Worm (Caenorhabditis elegans) whole organism, L4 larva: ENCODE data around the gene msp-152.

Experiments used
- D1046.2 ChIP-seq: fragments of 200-800 bp; sonication (Bioruptor generic); IDR thresholded peaks from 2 replicates; pipeline ENCODE4 v1.3.6; 2022; ENCODE audit warnings: missing genetic modification characterization, missing compliant biosample characterization
- F49E8.2 ChIP-seq: sonication (generic microtip); optimal IDR thresholded peaks from 2 replicates; lab custom pipeline; 2016; ENCODE audit warnings: missing compliant biosample characterization, mild to moderate bottlenecking, missing genetic modification characterization, borderline replicate concordance
- R02D3.7 ChIP-seq: fragments of 150-350 bp; sonication (generic microtip); optimal IDR thresholded peaks from 3 replicates; lab custom pipeline; 2014; ENCODE audit warnings: missing biosample characterization, missing genetic modification characterization
- T20F7.1 ChIP-seq: fragments of 200-800 bp; sonication (Bioruptor generic); optimal IDR thresholded peaks from 2 replicates; lab custom pipeline; 2018; ENCODE audit warnings: mild to moderate bottlenecking, missing genetic modification characterization, missing compliant biosample characterization
- Y105C5A.15 ChIP-seq: fragments of 200-800 bp; sonication (Bioruptor generic); IDR thresholded peaks from 2 replicates; pipeline ENCODE4 v1.3.6; 2022; ENCODE audit warnings: missing genetic modification characterization, missing compliant biosample characterization
- Y75B8A.6 ChIP-seq: fragments of 200-800 bp; sonication (Bioruptor generic); IDR thresholded peaks from 2 replicates; pipeline ENCODE4 v1.3.6; 2022; ENCODE audit warnings: missing genetic modification reagents, missing genetic modification characterization, missing compliant biosample characterization
- aha-1 ChIP-seq: fragments of 150-350 bp; peaks from one replicate; lab custom pipeline; 2014; ENCODE audit warnings: missing biosample characterization, missing genetic modification characterization
- ceh-20 ChIP-seq: fragments of 200-800 bp; sonication (Bioruptor generic); IDR thresholded peaks from 2 replicates; pipeline ENCODE4 v1.3.6; 2022; ENCODE audit warnings: missing genetic modification reagents, missing genetic modification characterization, missing compliant biosample characterization
- cey-2 ChIP-seq: sonication (generic microtip); optimal IDR thresholded peaks from 3 replicates; lab custom pipeline; 2017; ENCODE audit warnings: missing genetic modification characterization, mild to moderate bottlenecking, missing compliant biosample characterization, antibody characterized with exemption, borderline replicate concordance; ENCODE audit not compliant: insufficient read depth
- ctbp-1 ChIP-seq: fragments of 200-800 bp; sonication (Bioruptor generic); IDR thresholded peaks from 2 replicates; pipeline ENCODE4 v1.3.6; 2022; ENCODE audit warnings: missing genetic modification reagents, missing genetic modification characterization, missing compliant biosample characterization
- daf-16 ChIP-seq, 3 experiments: sonication (generic microtip); optimal IDR thresholded peaks; 2 replicates each; lab custom pipeline; 2016 to 2017; ENCODE audit warnings: missing genetic modification characterization in 3 of 3, missing genetic modification reagents in 3 of 3, mild to moderate bottlenecking in 2 of 3, missing compliant biosample characterization in 2 of 3, missing biosample characterization in 1 of 3, moderate library complexity in 1 of 3
- daf-19 ChIP-seq: fragments of 200-800 bp; sonication (Bioruptor generic); conservative IDR thresholded peaks from 2 replicates; pipeline ENCODE4 v1.3.6; 2022; ENCODE audit warnings: missing genetic modification characterization, missing compliant biosample characterization
- dmd-6 ChIP-seq: fragments of 200-800 bp; sonication (Bioruptor generic); IDR thresholded peaks from 2 replicates; pipeline ENCODE4 v1.3.6; 2022; ENCODE audit warnings: missing genetic modification reagents, missing genetic modification characterization, missing compliant biosample characterization
- dmd-8 ChIP-seq: fragments of 200-800 bp; sonication (Bioruptor generic); IDR thresholded peaks from 2 replicates; pipeline ENCODE4 v1.3.6; 2022; ENCODE audit warnings: missing genetic modification characterization, missing compliant biosample characterization
- dmd-9 ChIP-seq: fragments of 200-800 bp; sonication (Bioruptor generic); IDR thresholded peaks from 2 replicates; pipeline ENCODE4 v1.3.6; 2022; ENCODE audit warnings: missing genetic modification reagents, missing genetic modification characterization, missing compliant biosample characterization
- egl-27 ChIP-seq: sonication (generic microtip); optimal IDR thresholded peaks from 3 replicates; lab custom pipeline; 2017; ENCODE audit warnings: missing biosample characterization, missing genetic modification reagents, missing genetic modification characterization
- gei-8 ChIP-seq: fragments of 200-800 bp; sonication (Bioruptor generic); optimal IDR thresholded peaks from 2 replicates; lab custom pipeline; 2018; ENCODE audit warnings: mild to moderate bottlenecking, missing genetic modification characterization, missing compliant biosample characterization
- lin-15B ChIP-seq: fragments of 150-350 bp; sonication (generic microtip); optimal IDR thresholded peaks from 3 replicates; lab custom pipeline; 2014; ENCODE audit warnings: missing biosample characterization, missing genetic modification characterization
- lin-29 ChIP-seq: fragments of 200-800 bp; sonication (Bioruptor generic); IDR thresholded peaks from 2 replicates; pipeline ENCODE4 v1.3.6; 2022; ENCODE audit warnings: missing genetic modification reagents, missing genetic modification characterization, missing compliant biosample characterization
- lin-39 ChIP-seq: fragments of 150-350 bp; optimal IDR thresholded peaks from 2 replicates; lab custom pipeline; 2014; ENCODE audit warnings: missing biosample characterization, missing genetic modification reagents, missing genetic modification characterization
- lsy-2 ChIP-seq, 2 experiments: fragments of 150-350 bp in 1 of 2; sonication (generic microtip) in 1 of 2; optimal IDR thresholded peaks; 2 replicates each; lab custom pipeline; 2014 to 2017; ENCODE audit warnings: missing biosample characterization in 2 of 2, missing genetic modification characterization in 2 of 2
- madf-9 ChIP-seq: fragments of 200-800 bp; sonication (Bioruptor generic); conservative IDR thresholded peaks from 2 replicates; pipeline ENCODE4 v1.3.6; 2022; ENCODE audit warnings: missing genetic modification reagents, missing genetic modification characterization, missing compliant biosample characterization
- mdl-1 ChIP-seq, 2 experiments: fragments of 150-350 bp in 1 of 2; sonication (generic microtip) in 1 of 2; optimal IDR thresholded peaks; 2 replicates each; lab custom pipeline; 2014 to 2017; ENCODE audit warnings: missing biosample characterization in 2 of 2, missing genetic modification characterization in 2 of 2
- mdt-29 ChIP-seq: fragments of 200-800 bp; sonication (Bioruptor generic); IDR thresholded peaks from 2 replicates; pipeline ENCODE4 v1.3.6; 2022; ENCODE audit warnings: missing genetic modification reagents, missing genetic modification characterization, missing compliant biosample characterization
- mxl-3 ChIP-seq: fragments of 200-800 bp; sonication (Bioruptor generic); optimal IDR thresholded peaks from 2 replicates; lab custom pipeline; 2018; ENCODE audit warnings: mild to moderate bottlenecking, missing genetic modification characterization, missing compliant biosample characterization
- nhr-11 ChIP-seq: fragments of 150-350 bp; optimal IDR thresholded peaks from 2 replicates; lab custom pipeline; 2014; ENCODE audit warnings: missing biosample characterization, missing genetic modification characterization
- nhr-111 ChIP-seq: fragments of 200-800 bp; sonication (Bioruptor generic); optimal IDR thresholded peaks from 2 replicates; lab custom pipeline; 2018; ENCODE audit warnings: mild to moderate bottlenecking, missing genetic modification characterization, missing compliant biosample characterization
- nhr-48 ChIP-seq: sonication (generic microtip); optimal IDR thresholded peaks from 2 replicates; lab custom pipeline; 2016; ENCODE audit warnings: mild to moderate bottlenecking, missing genetic modification characterization, missing compliant biosample characterization
- nhr-6 ChIP-seq: fragments of 150-350 bp; optimal IDR thresholded peaks from 2 replicates; lab custom pipeline; 2014; ENCODE audit warnings: missing biosample characterization, missing genetic modification characterization
- nhr-76 ChIP-seq: fragments of 150-350 bp; optimal IDR thresholded peaks from 2 replicates; lab custom pipeline; 2014; ENCODE audit warnings: missing biosample characterization, missing genetic modification characterization
- nhr-77 ChIP-seq: fragments of 150-350 bp; optimal IDR thresholded peaks from 2 replicates; lab custom pipeline; 2014; ENCODE audit warnings: missing biosample characterization, missing genetic modification characterization
- rbr-2 ChIP-seq: sonication (generic microtip); optimal IDR thresholded peaks from 2 replicates; lab custom pipeline; 2016; ENCODE audit warnings: missing genotype, missing genetic modification characterization, missing compliant biosample characterization
- saeg-2 ChIP-seq: fragments of 200-800 bp; sonication (Bioruptor generic); IDR thresholded peaks from 2 replicates; pipeline ENCODE4 v1.3.6; 2022; ENCODE audit warnings: missing genetic modification reagents, missing genetic modification characterization, missing compliant biosample characterization
- spr-1 ChIP-seq: sonication (generic microtip); optimal IDR thresholded peaks from 2 replicates; lab custom pipeline; 2016; ENCODE audit warnings: mild to moderate bottlenecking, missing genetic modification characterization, missing compliant biosample characterization
- tra-1 ChIP-seq: fragments of 200-800 bp; sonication (Bioruptor generic); IDR thresholded peaks from 2 replicates; pipeline ENCODE4 v1.3.6; 2022; ENCODE audit warnings: missing genetic modification reagents, missing genetic modification characterization, missing compliant biosample characterization
- unc-130 ChIP-seq: sonication (generic microtip); optimal IDR thresholded peaks from 2 replicates; lab custom pipeline; 2016; ENCODE audit warnings: missing genetic modification reagents, missing genetic modification characterization, missing compliant biosample characterization
- zag-1 ChIP-seq: fragments of 150-350 bp; optimal IDR thresholded peaks from 2 replicates; lab custom pipeline; 2014; ENCODE audit warnings: missing biosample characterization, missing genetic modification characterization
- zfp-2 ChIP-seq: sonication (generic microtip); optimal IDR thresholded peaks from 2 replicates; lab custom pipeline; 2016; ENCODE audit warnings: mild to moderate bottlenecking, missing genetic modification characterization, missing compliant biosample characterization
- zfp-3 ChIP-seq: fragments of 200-800 bp; sonication (Bioruptor generic); conservative IDR thresholded peaks from 2 replicates; pipeline ENCODE4 v1.3.6; 2022; ENCODE audit warnings: missing genetic modification reagents, missing genetic modification characterization, missing compliant biosample characterization
- zip-2 ChIP-seq: fragments of 150-350 bp; optimal IDR thresholded peaks from 2 replicates; lab custom pipeline; 2014; ENCODE audit warnings: missing biosample characterization, missing genetic modification characterization

msp-152 gene

ce11 chrII:4908160-4908559, 24.7 kb upstream of the msp-152 start (continued):
- TF ChIP-seq nhr-111 (GFP tag; lab: Kevin White, UChicago) (no peak), zip-2 (tag; lab: Kevin White, UChicago) (no peak), dmd-6 (GFP tag; lab: Robert Waterston, UW) (0 out of 2 replicates have a peak, but pooled peaks have one; percentile 13), nhr-76 (no peak), saeg-2 (GFP tag; lab: Robert Waterston, UW) (no peak), lin-15B (no peak), daf-16 (GFP tag; optimal IDR thresholded peaks at IDR 0.05; lab: Kevin White, UChicago) (no peak), daf-16 (tag; optimal IDR thresholded peaks at IDR 0.05; lab: Kevin White, UChicago) (no peak), aha-1 (tag; lab: Kevin White, UChicago) (peak; percentile 37), unc-130 (GFP tag; lab: Kevin White, UChicago) (no peak), egl-27 (tag; lab: Kevin White, UChicago) (no peak), nhr-77 (tag; lab: Kevin White, UChicago) (no peak), Y75B8A.6 (no peak), mdt-29 (no peak), ceh-20 (GFP tag; lab: Robert Waterston, UW) (peak; percentile 14; the same call in 1 of the 2 replicates), daf-19 (GFP tag; lab: Robert Waterston, UW) (no peak), nhr-48 (tag; lab: Kevin White, UChicago) (no peak), zag-1 (no peak), nhr-11 (tag; lab: Kevin White, UChicago) (no peak), mxl-3 (GFP tag; lab: Kevin White, UChicago) (peak; percentile 24), D1046.2 (no peak), mdl-1 (tag; optimal IDR thresholded peaks at IDR 0.05; lab: Kevin White, UChicago) (peak in 1 of 2 experiments; percentile 22), nhr-6 (tag; lab: Kevin White, UChicago) (no peak), madf-9 (no peak), spr-1 (no peak), ctbp-1 (0 out of 2 replicates have a peak, but pooled peaks have one; percentile 48), zfp-3 (GFP tag; lab: Robert Waterston, UW) (no peak), dmd-9 (GFP tag; lab: Robert Waterston, UW) (no peak), zfp-2 (tag; lab: Kevin White, UChicago) (no peak), T20F7.1 (GFP tag; lab: Kevin White, UChicago) (no peak), lin-29 (no peak), lin-39 (no peak), rbr-2 (tag; lab: Kevin White, UChicago) (no peak), tra-1 (no peak), Y105C5A.15 (GFP tag; lab: Robert Waterston, UW) (no peak)

- TF ChIP-seq cey-2 (tag; lab: Kevin White, UChicago) (no peak), lin-29 (no peak), R02D3.7 (tag; lab: Kevin White, UChicago) (no peak), dmd-8 (GFP tag; lab: Robert Waterston, UW) (no peak), unc-130 (GFP tag; lab: Kevin White, UChicago) (peak; percentile 10), F49E8.2 (tag; lab: Kevin White, UChicago) (peak; percentile 10), gei-8 (GFP tag; lab: Kevin White, UChicago) (no peak), lsy-2 (tag; optimal IDR thresholded peaks at IDR 0.05; lab: Kevin White, UChicago) (peak in 1 of 2 experiments; percentile 58)
These were observed 18.6 kb upstream of the msp-152 start, which contains the start of gene R05F9.11 for ce11 chrII:4914214-4914613. Gene R05F9.11, minus strand, starts transcription at chrII:4914218.
